Worm (Caenorhabditis elegans): ENCODE data around the gene acbp-6.

Gene acbp-6

ce11 chrII:11973632-11974031 lies at the start of gene acbp-6:
TSS of gene acbp-6 (minus strand) at chrII:11973732.
- no peak for TF ChIP-seq crh-2 (tag; optimal IDR thresholded peaks at IDR 0.05)

ce11 chrII:12008772-12009171 lies 35.2 kb upstream of the acbp-6 start, which contains the start of gene glb-29:
TSS of gene glb-29 (plus strand) at chrII:12009072.
- TF ChIP-seq ceh-16 (tag; optimal IDR thresholded peaks at IDR 0.05) (no peak), lin-11 (tag; optimal IDR thresholded peaks at IDR 0.05) (no peak), unc-55 (GFP tag; optimal IDR thresholded peaks at IDR 0.05) (no peak), ceh-82 (tag; optimal IDR thresholded peaks at IDR 0.05) (no peak), egl-27 (tag; optimal IDR thresholded peaks at IDR 0.05) (no peak), dmd-4 (tag; optimal IDR thresholded peaks at IDR 0.05) (no peak), sma-9 (GFP tag; optimal IDR thresholded peaks at IDR 0.05) (no peak), sma-9 (tag; optimal IDR thresholded peaks at IDR 0.05) (no peak), snpc-4 (tag; optimal IDR thresholded peaks at IDR 0.05) (no peak), nhr-11 (tag; optimal IDR thresholded peaks at IDR 0.05) (no peak), elt-3 (tag; optimal IDR thresholded peaks at IDR 0.05) (no peak), C34F6.9 (tag; optimal IDR thresholded peaks at IDR 0.05) (no peak), ama-1 (optimal IDR thresholded peaks at IDR 0.05) (no peak), nhr-10 (tag; optimal IDR thresholded peaks at IDR 0.05) (no peak), unc-39 (tag; optimal IDR thresholded peaks at IDR 0.05) (no peak), nhr-25 (tag; optimal IDR thresholded peaks at IDR 0.05) (no peak), fos-1 (tag; optimal IDR thresholded peaks at IDR 0.05) (no peak), ztf-11 (tag; optimal IDR thresholded peaks at IDR 0.05) (no peak), F13H6.1 (tag; optimal IDR thresholded peaks at IDR 0.05) (no peak)

- TF ChIP-seq elt-3 (tag; optimal IDR thresholded peaks at IDR 0.05), result no peak
- TF ChIP-seq nhr-25 (tag; optimal IDR thresholded peaks at IDR 0.05), result peak; percentile 57
- TF ChIP-seq crh-2 (tag; optimal IDR thresholded peaks at IDR 0.05), result peak; percentile 69
- TF ChIP-seq zag-1 (tag; optimal IDR thresholded peaks at IDR 0.05), result peak; percentile 31
- TF ChIP-seq R02D3.7 (tag; optimal IDR thresholded peaks at IDR 0.05), result no peak
- TF ChIP-seq unc-55 (GFP tag; optimal IDR thresholded peaks at IDR 0.05), result peak; percentile 88
- TF ChIP-seq lin-11 (tag; optimal IDR thresholded peaks at IDR 0.05), result peak; percentile 51
- peak; percentile 78 for TF ChIP-seq C34F6.9 (tag; optimal IDR thresholded peaks at IDR 0.05)
- peak; percentile 56 for TF ChIP-seq fos-1 (tag; optimal IDR thresholded peaks at IDR 0.05)
- TF ChIP-seq lsy-2 (tag; optimal IDR thresholded peaks at IDR 0.05), result peak; percentile 41 to 80
- no peak for TF ChIP-seq ztf-1 (GFP tag; conservative IDR thresholded peaks at IDR 0.05)
- TF ChIP-seq sma-3 (GFP tag; optimal IDR thresholded peaks at IDR 0.05), result peak; percentile 24
- peak; percentile 86 for TF ChIP-seq gmeb-1 (tag; optimal IDR thresholded peaks at IDR 0.05)
- peak; percentile 51 for TF ChIP-seq nhr-129 (tag; optimal IDR thresholded peaks at IDR 0.05)
Measured at ce11 chrII:12006575-12007098, 33.1 kb upstream of the acbp-6 start, which contains the start of gene mcm-2. TSS of gene mcm-2 (minus strand) at chrII:12006625.

ce11 chrII:12005981-12006380 lies 32.4 kb upstream of the acbp-6 start:
- TF ChIP-seq snpc-4 (tag; optimal IDR thresholded peaks at IDR 0.05), result no peak
- no peak for TF ChIP-seq nhr-21 (tag; optimal IDR thresholded peaks at IDR 0.05)
- TF ChIP-seq elt-3 (tag; optimal IDR thresholded peaks at IDR 0.05), result no peak
- no peak for TF ChIP-seq nhr-25 (tag; optimal IDR thresholded peaks at IDR 0.05)
- no peak for TF ChIP-seq peb-1 (tag; optimal IDR thresholded peaks at IDR 0.05)
- TF ChIP-seq nhr-6 (tag; optimal IDR thresholded peaks at IDR 0.05), result no peak

ce11 chrII:11998903-11999302 lies 25.4 kb upstream of the acbp-6 start, which contains the start of gene Y17G7B.23:
TSS of gene Y17G7B.23 (plus strand) at chrII:11999203.
- TF ChIP-seq ZK546.5 (tag; optimal IDR thresholded peaks at IDR 0.05) (no peak), sem-4 (tag; optimal IDR thresholded peaks at IDR 0.05) (no peak), mbf-1 (tag; optimal IDR thresholded peaks at IDR 0.05) (no peak), crh-2 (tag; optimal IDR thresholded peaks at IDR 0.05) (no peak), nhr-23 (tag; optimal IDR thresholded peaks at IDR 0.05) (no peak), mdl-1 (tag; optimal IDR thresholded peaks at IDR 0.05) (no peak), nhr-237 (tag; optimal IDR thresholded peaks at IDR 0.05) (no peak), peb-1 (tag; optimal IDR thresholded peaks at IDR 0.05) (no peak), nhr-12 (tag; optimal IDR thresholded peaks at IDR 0.05) (no peak), ztf-1 (GFP tag; conservative IDR thresholded peaks at IDR 0.05) (no peak), nhr-21 (tag; optimal IDR thresholded peaks at IDR 0.05) (no peak), fos-1 (tag; optimal IDR thresholded peaks at IDR 0.05) (no peak), elt-3 (tag; optimal IDR thresholded peaks at IDR 0.05) (no peak), gmeb-1 (tag; optimal IDR thresholded peaks at IDR 0.05) (no peak), C34F6.9 (tag; optimal IDR thresholded peaks at IDR 0.05) (no peak), R02D3.7 (tag; optimal IDR thresholded peaks at IDR 0.05) (no peak)

Measured in whole organism, L2 larva.